Fruit fly (Drosophila melanogaster): ENCODE data around the gene CG16863.

dm6 chr2L:13820176-13820575, 29.4 kb downstream of the CG16863 start:
- TF ChIP-seq svp (GFP tag) (no peak), net (GFP tag; optimal IDR thresholded peaks at IDR 0.05) (no peak), CG7368 (GFP tag; optimal IDR thresholded peaks at IDR 0.05) (no peak), fd59A (GFP tag; optimal IDR thresholded peaks at IDR 0.05) (no peak), Hr4 (GFP tag; optimal IDR thresholded peaks at IDR 0.05) (no peak), Smox (GFP tag; optimal IDR thresholded peaks at IDR 0.05) (no peak), lz (GFP tag; optimal IDR thresholded peaks at IDR 0.05) (no peak), topi (GFP tag; optimal IDR thresholded peaks at IDR 0.05) (no peak), Hr39 (GFP tag; optimal IDR thresholded peaks at IDR 0.05) (no peak)
